Fruit fly (Drosophila melanogaster) whole organism: ENCODE data around the gene Pur-alpha.

Experiments
- CG8478 ChIP-seq: fragments of >200 bp; optimal IDR thresholded peaks from 2 replicates; lab custom pipeline; 2018; ENCODE audit warnings: inconsistent platforms
- Dll ChIP-seq: fragments of >200 bp; optimal IDR thresholded peaks from 2 replicates; lab custom pipeline; 2017
- EcR ChIP-seq, 2 experiments: fragments of >200 bp; optimal IDR thresholded peaks; 2 replicates each; lab custom pipeline; 2017; ENCODE audit warnings: missing biosample characterization in 2 of 2, missing genetic modification characterization in 2 of 2, missing genetic modification reagents in 2 of 2
- pan ChIP-seq: fragments of >200 bp; optimal IDR thresholded peaks from 2 replicates; lab custom pipeline; 2017
- psq ChIP-seq: fragments of >200 bp; optimal IDR thresholded peaks from 2 replicates; lab custom pipeline; 2017
- usp ChIP-seq: fragments of >200 bp; optimal IDR thresholded peaks from 2 replicates; lab custom pipeline; 2017; ENCODE audit warnings: missing biosample characterization, missing genetic modification characterization, mixed read lengths

Gene Pur-alpha

DNA sequence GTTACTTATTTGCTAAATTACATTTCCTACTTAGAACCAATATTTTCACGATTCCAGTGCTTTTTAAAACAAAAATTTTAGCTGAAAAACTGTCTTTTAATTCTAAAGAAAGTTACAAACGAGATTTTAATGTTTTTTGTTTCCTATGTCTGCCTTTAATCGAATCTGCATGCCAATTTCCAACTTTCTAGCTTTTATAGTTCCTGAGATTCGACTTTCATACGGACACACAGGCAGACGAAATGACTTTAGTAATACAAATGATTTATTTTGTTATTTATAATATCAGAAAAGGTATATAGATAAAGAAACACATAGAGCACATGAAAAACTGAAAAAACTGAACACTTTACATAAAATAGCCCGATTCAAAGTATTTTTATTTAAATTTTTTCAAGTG lies 18.6 kb downstream of the Pur-alpha start:
- TF ChIP-seq CG8478 (no peak), EcR (GFP tag; optimal IDR thresholded peaks at IDR 0.05; lab: Kevin White, UChicago) (no peak), usp (GFP tag; lab: Kevin White, UChicago) (no peak), Dll (lab: Kevin White, UChicago) (no peak), pan (lab: Kevin White, UChicago) (no peak), psq (lab: Kevin White, UChicago) (no peak)

DNA sequence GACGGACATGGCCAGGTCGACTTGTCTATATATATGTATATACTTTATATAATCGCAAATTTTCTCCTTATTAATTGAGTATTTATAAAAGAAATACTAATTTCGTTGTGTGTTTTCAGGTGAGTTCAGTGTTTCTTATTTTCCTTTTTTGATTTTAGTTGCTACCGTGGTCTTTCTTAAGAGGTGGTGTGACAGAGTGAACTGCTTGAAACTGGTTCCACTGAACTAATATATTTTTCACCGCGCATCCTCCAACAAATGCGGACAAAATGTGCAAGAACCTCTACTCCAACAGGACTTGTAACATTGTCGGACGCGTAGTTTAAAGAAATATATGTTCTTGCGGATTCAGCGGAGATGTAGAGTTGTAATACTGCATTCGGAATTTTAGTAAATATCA lies 25.0 kb downstream of the Pur-alpha start, which contains the start of gene CG1909:
TSS of gene CG1909 (plus strand) at position 273 of the 400 bp plus-strand sequence.
- TF ChIP-seq usp (GFP tag; lab: Kevin White, UChicago) (no peak), pan (lab: Kevin White, UChicago) (no peak), CG8478 (no peak), psq (lab: Kevin White, UChicago) (no peak), Dll (lab: Kevin White, UChicago) (no peak), EcR (GFP tag; optimal IDR thresholded peaks at IDR 0.05; lab: Kevin White, UChicago) (no peak)

DNA sequence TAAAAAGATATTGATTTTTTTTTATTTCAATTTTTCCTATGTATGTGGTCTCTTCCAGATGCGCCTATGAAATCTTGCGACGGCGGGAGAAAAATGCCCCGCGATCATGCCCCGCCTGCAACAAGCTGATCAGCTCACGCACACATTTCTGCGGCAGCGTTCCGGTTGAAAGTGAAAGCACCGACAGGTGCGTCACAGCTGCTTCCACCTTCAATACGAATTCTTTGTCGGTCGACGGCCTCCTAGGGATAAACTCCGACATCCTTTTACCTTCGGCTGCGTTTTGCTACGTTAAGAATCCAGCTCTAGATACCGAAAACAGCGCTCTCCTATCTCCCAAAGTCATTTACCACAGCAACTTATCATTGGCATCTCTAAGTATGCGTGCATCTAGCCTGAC lies 30.7 kb downstream of the Pur-alpha start:
- TF ChIP-seq Dll (lab: Kevin White, UChicago) = no peak
- no peak for TF ChIP-seq usp (GFP tag; lab: Kevin White, UChicago)

DNA sequence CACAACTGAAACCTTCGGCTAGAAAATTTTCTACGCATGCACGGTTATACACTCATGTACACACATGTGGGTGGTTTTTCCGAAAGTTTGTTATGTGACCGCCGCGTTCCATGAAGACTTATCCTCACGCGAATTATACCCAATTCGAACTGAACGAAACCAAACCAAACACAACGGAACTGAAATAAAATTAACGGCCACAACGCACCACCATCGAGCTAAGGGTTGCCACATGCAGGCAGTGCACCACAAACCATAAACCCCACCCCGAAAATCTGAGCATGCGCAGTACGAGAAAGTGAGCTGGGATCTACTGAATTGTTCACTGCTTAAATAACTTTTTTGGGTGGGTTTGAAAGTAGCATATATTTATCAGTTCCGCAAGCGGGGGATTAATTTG lies 49.7 kb downstream of the Pur-alpha start, which contains the start of gene onecut:
TSS of gene onecut (minus strand) at position 152 of the 400 bp plus-strand sequence.
- TF ChIP-seq CG8478 = no peak

DNA sequence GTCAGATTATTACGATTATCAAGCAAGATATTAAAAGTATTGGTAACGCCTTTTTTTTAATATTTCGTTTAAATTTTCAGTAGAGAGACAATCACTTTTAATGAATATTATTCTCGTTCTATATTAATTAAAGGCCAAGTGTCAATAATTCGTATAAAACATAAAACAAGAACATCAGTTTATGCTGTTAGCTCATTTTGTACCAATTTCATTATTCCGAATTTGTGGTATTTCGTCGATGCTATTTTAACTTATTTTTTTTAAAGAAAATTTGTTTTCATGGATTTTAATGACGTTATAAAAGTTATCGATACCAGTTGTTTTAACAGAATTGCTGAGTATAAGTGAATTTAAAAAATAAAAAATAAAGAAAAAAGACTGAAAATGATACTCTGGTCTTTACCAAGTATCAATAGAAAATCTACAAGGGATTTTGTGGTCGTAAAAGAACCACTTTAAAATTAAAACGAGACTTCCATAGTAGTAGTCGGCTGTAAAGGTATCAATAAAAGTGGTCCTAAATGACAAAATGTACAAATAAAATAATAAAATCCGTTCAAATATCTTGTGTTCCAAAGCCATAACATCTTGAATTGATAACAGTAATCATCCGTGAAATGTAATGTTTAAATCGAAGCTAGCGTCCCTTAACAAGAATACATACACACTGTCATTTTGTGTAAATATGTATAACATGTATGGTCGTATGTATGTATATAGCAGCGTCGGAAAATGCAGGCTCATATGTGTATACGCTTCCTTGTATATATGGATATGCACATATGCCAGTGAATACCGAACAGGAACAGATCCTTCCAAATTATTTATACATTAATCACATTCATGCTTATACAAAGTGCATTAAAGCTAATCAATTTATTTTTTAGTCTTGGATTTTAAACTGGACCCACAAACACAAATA lies 52.8 kb downstream of the Pur-alpha start, which contains the start of gene Eph:
TSS of gene Eph (plus strand) at position 287 of the 922 bp plus-strand sequence.
- TF ChIP-seq usp (GFP tag; lab: Kevin White, UChicago) (no peak), psq (lab: Kevin White, UChicago) (no peak), EcR (GFP tag; optimal IDR thresholded peaks at IDR 0.05; lab: Kevin White, UChicago) (no peak), pan (lab: Kevin White, UChicago) (no peak), Dll (lab: Kevin White, UChicago) (no peak), CG8478 (no peak)
